Fruit fly (Drosophila melanogaster): ENCODE data around the gene Alg9.

DNA sequence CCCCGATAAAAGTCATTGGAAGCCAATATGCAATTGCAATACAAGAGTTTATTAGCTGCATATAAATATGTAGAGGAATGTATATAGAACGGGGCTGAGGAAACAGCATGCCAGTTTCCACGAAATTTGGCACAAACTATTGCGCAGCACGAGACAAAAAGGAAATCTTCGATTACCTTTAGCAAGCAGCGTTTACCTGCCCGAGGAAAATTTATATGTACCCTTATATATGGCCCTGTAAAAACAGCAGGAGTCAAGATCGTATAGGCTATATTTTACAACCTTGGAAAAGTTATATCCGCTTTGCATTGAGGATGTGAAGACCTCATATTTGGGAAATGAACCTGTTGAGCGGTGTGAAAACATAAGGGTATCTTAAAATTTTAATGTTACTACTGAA is 49.0 kb upstream of the Alg9 start:
- no peak for TF ChIP-seq CG8478 (optimal IDR thresholded peaks at IDR 0.05)
- no peak for TF ChIP-seq CTCF (optimal IDR thresholded peaks at IDR 0.05)

Data from S2 (cell line).